Fruit fly (Drosophila melanogaster) whole organism, prepupa: Measurements from ENCODE around the gene SmydA-3.

Source experiments
- Blimp-1 ChIP-seq: fragments of 200-800 bp; sonication (Bioruptor generic); optimal IDR thresholded peaks from 3 replicates; lab custom pipeline; 2017; ENCODE audit warnings: missing biosample characterization, missing genetic modification characterization, mild to moderate bottlenecking, moderate library complexity, missing genetic modification reagents
- CG32006 ChIP-seq: fragments of 200-800 bp; sonication (Bioruptor generic); optimal IDR thresholded peaks from 3 replicates; lab custom pipeline; 2017; ENCODE audit warnings: missing biosample characterization, mild to moderate bottlenecking, missing genetic modification characterization
- CG34406 ChIP-seq: fragments of 200-800 bp; sonication (Bioruptor generic); optimal IDR thresholded peaks from 3 replicates; lab custom pipeline; 2016; ENCODE audit warnings: missing biosample characterization, missing genetic modification characterization
- CG4318 ChIP-seq: fragments of 200-800 bp; sonication (Bioruptor generic); optimal IDR thresholded peaks from 3 replicates; lab custom pipeline; 2017; ENCODE audit warnings: missing biosample characterization, mild to moderate bottlenecking, missing genetic modification characterization
- CG6276 ChIP-seq: fragments of 200-800 bp; sonication (Bioruptor generic); optimal IDR thresholded peaks from 2 replicates; lab custom pipeline; 2017; ENCODE audit warnings: missing biosample characterization, mild to moderate bottlenecking, missing genetic modification characterization
- Ets96B ChIP-seq: fragments of 200-800 bp; optimal IDR thresholded peaks from 2 replicates; lab custom pipeline; 2019; ENCODE audit warnings: missing biosample characterization, mild to moderate bottlenecking, missing genetic modification characterization, moderate library complexity
- OdsH ChIP-seq: fragments of 200-800 bp; sonication (Bioruptor generic); optimal IDR thresholded peaks from 3 replicates; lab custom pipeline; 2016; ENCODE audit warnings: missing biosample characterization, missing genetic modification characterization
- achi ChIP-seq: fragments of 200-800 bp; sonication (Bioruptor generic); optimal IDR thresholded peaks from 3 replicates; lab custom pipeline; 2016; ENCODE audit warnings: missing biosample characterization, missing genetic modification characterization
- fkh ChIP-seq: fragments of 200-800 bp; sonication (Bioruptor generic); optimal IDR thresholded peaks from 3 replicates; lab custom pipeline; 2017; ENCODE audit warnings: missing biosample characterization, mild to moderate bottlenecking, missing genetic modification characterization, moderate library complexity
- lz ChIP-seq: fragments of 200-800 bp; sonication (Bioruptor generic); optimal IDR thresholded peaks from 3 replicates; lab custom pipeline; 2016; ENCODE audit warnings: missing biosample characterization, missing genetic modification characterization

- TF ChIP-seq Ets96B (no peak), CG4318 (GFP tag; lab: Kevin White, UChicago) (no peak), CG6276 (GFP tag; lab: Kevin White, UChicago) (no peak), CG32006 (GFP tag; lab: Kevin White, UChicago) (no peak), fkh (GFP tag; lab: Kevin White, UChicago) (no peak), lz (GFP tag; lab: Kevin White, UChicago) (no peak), OdsH (no peak), Blimp-1 (GFP tag; lab: Kevin White, UChicago) (no peak), achi (GFP tag; lab: Kevin White, UChicago) (no peak), CG34406 (GFP tag; lab: Kevin White, UChicago) (no peak)
These were observed 47.8 kb upstream of the SmydA-3 start for dm6 chr2L:10801951-10802780.
